Worm (Caenorhabditis elegans): Measurements from ENCODE around the gene sri-37.

- no peak for TF ChIP-seq C17E4.6 (GFP tag; IDR thresholded peaks at IDR 0.05)
- no peak for TF ChIP-seq ets-4 (GFP tag; optimal IDR thresholded peaks at IDR 0.05)
- TF ChIP-seq Y79H2A.3 (GFP tag; conservative IDR thresholded peaks at IDR 0.05): no peak
- no peak for TF ChIP-seq hmg-20 (GFP tag; IDR thresholded peaks at IDR 0.05)
- no peak for TF ChIP-seq pha-4 (tag; optimal IDR thresholded peaks at IDR 0.05)
- TF ChIP-seq D2030.7 (GFP tag; IDR thresholded peaks at IDR 0.05): no peak
- TF ChIP-seq sea-2 (GFP tag; IDR thresholded peaks at IDR 0.05): no peak
- no peak for TF ChIP-seq ceh-58 (GFP tag; IDR thresholded peaks at IDR 0.05)
- no peak for TF ChIP-seq nhr-120 (GFP tag; IDR thresholded peaks at IDR 0.05)
- no peak for TF ChIP-seq ceh-100 (GFP tag; IDR thresholded peaks at IDR 0.05)
- TF ChIP-seq efl-1 (GFP tag; optimal IDR thresholded peaks at IDR 0.05): no peak
Measured at ce11 chrII:2649539-2649938, 20.2 kb downstream of the sri-37 start, which contains the start of the genes F22E5.13 and F22E5.6.

Measured in whole organism, young adult.